Fruit fly (Drosophila melanogaster): ENCODE results near the gene rept.

The rept gene

DNA sequence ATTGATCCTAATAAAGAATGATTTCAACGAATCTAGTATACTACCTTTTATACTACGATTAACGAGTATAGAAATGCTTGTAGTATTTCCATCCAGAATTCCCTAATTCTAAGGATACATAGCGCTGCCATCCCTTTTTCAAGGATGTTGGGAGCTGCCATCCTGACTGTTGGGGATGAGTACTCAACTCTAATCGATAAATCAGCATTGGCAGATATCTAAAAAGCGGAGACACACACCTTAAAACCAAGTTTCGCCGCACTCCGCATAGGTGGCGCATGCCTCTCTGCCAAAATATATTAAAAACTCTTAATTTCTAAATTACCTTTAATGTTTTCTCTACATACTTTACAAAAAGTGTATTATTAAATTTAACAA lies 39.1 kb downstream of the rept start, which contains the start of gene fal (continued):
- TF ChIP-seq trem (tag; optimal IDR thresholded peaks at IDR 0.05), result peak; percentile 98
- no peak; the same call in 1 of the 2 replicates for TF ChIP-seq CG17328 (GFP tag; IDR thresholded peaks at IDR 0.05)
- peak; percentile 62 for TF ChIP-seq Hmr (GFP tag; optimal IDR thresholded peaks at IDR 0.05)
- no peak for TF ChIP-seq gsb (GFP tag; IDR thresholded peaks at IDR 0.05)
- TF ChIP-seq CG17612 (GFP tag; IDR thresholded peaks at IDR 0.05), result 0 out of 2 replicates have a peak, but pooled peaks have one; percentile 4
- TF ChIP-seq CG10654 (GFP tag; optimal IDR thresholded peaks at IDR 0.05), result peak; percentile 13
- no peak for TF ChIP-seq CG3838 (GFP tag; optimal IDR thresholded peaks at IDR 0.05)
- peak; percentile 79 for TF ChIP-seq Dref (GFP tag; IDR thresholded peaks at IDR 0.05)
- peak; percentile 35 for TF ChIP-seq CG15696 (tag; optimal IDR thresholded peaks at IDR 0.05)
- no peak for TF ChIP-seq pros (GFP tag; optimal IDR thresholded peaks at IDR 0.05)
- TF ChIP-seq CG6683 (GFP tag; optimal IDR thresholded peaks at IDR 0.05), result no peak
- peak; percentile 45 for TF ChIP-seq Hsf (GFP tag; optimal IDR thresholded peaks at IDR 0.05)
- TF ChIP-seq CG12236 (GFP tag; optimal IDR thresholded peaks at IDR 0.05), result no peak
- peak; percentile 59; the same call in 1 of the 2 replicates for TF ChIP-seq CG42726 (GFP tag; IDR thresholded peaks at IDR 0.05; ENCODE audit: partially characterized antibody)
- no peak for TF ChIP-seq sna (GFP tag; IDR thresholded peaks at IDR 0.05; ENCODE audit: partially characterized antibody)
- TF ChIP-seq chn (GFP tag; optimal IDR thresholded peaks at IDR 0.05), result peak; percentile 38
- no peak for TF ChIP-seq CG11723 (GFP tag; optimal IDR thresholded peaks at IDR 0.05)
- TF ChIP-seq CG8924 (tag; optimal IDR thresholded peaks at IDR 0.05), result no peak
- TF ChIP-seq CG10267 (tag; optimal IDR thresholded peaks at IDR 0.05), result peak; percentile 28
- peak; percentile 23; the same call in 1 of the 2 replicates for TF ChIP-seq inv (GFP tag; IDR thresholded peaks at IDR 0.05; ENCODE audit: partially characterized antibody)
- TF ChIP-seq CG8388 (GFP tag; optimal IDR thresholded peaks at IDR 0.05), result no peak
- TF ChIP-seq nerfin-2 (GFP tag; IDR thresholded peaks at IDR 0.05; ENCODE audit: partially characterized antibody), result 0 out of 2 replicates have a peak, but pooled peaks have one; percentile 17
- peak; percentile 20 for TF ChIP-seq Atf-2 (GFP tag; optimal IDR thresholded peaks at IDR 0.05)
- no peak for TF ChIP-seq toy (GFP tag; IDR thresholded peaks at IDR 0.05)
- TF ChIP-seq tio (GFP tag; optimal IDR thresholded peaks at IDR 0.05), result no peak
- no peak for TF ChIP-seq CG7987 (GFP tag; optimal IDR thresholded peaks at IDR 0.05)
- no peak for TF ChIP-seq Gsc (GFP tag; IDR thresholded peaks at IDR 0.05)
- TF ChIP-seq slou (GFP tag; optimal IDR thresholded peaks at IDR 0.05), result no peak
- TF ChIP-seq vnd (GFP tag; IDR thresholded peaks at IDR 0.05; ENCODE audit: partially characterized antibody), result no peak
- peak; percentile 36; the same call in 1 of the 2 replicates for TF ChIP-seq Xrp1 (GFP tag; IDR thresholded peaks at IDR 0.05)
- peak; percentile 46; the same call in 1 of the 2 replicates for TF ChIP-seq CG8765 (GFP tag; IDR thresholded peaks at IDR 0.05)
- 0 out of 3 replicates have a peak, but pooled peaks have one; percentile 26 for TF ChIP-seq Mrtf (GFP tag; IDR thresholded peaks at IDR 0.05)
- peak; percentile 79 for TF ChIP-seq CG8290 (GFP tag; optimal IDR thresholded peaks at IDR 0.05)
- TF ChIP-seq CG8290 (tag; optimal IDR thresholded peaks at IDR 0.05), result no peak
- no peak for TF ChIP-seq grau (tag; optimal IDR thresholded peaks at IDR 0.05)
- no peak for TF ChIP-seq kay (GFP tag; optimal IDR thresholded peaks at IDR 0.05)
- TF ChIP-seq CG13287 (GFP tag; IDR thresholded peaks at IDR 0.05; ENCODE audit: partially characterized antibody), result peak; percentile 67
- TF ChIP-seq zfh2 (GFP tag; optimal IDR thresholded peaks at IDR 0.05), result peak; percentile 28
- TF ChIP-seq ssp (GFP tag; IDR thresholded peaks at IDR 0.05), result peak; percentile 34
- TF ChIP-seq CG1603 (tag; optimal IDR thresholded peaks at IDR 0.05), result peak; percentile 43
- no peak for TF ChIP-seq CG12769 (tag; optimal IDR thresholded peaks at IDR 0.05)
- TF ChIP-seq Mad (GFP tag; optimal IDR thresholded peaks at IDR 0.05), result no peak
- TF ChIP-seq zen2 (GFP tag; IDR thresholded peaks at IDR 0.05; ENCODE audit: partially characterized antibody), result no peak
- TF ChIP-seq Gug (GFP tag; IDR thresholded peaks at IDR 0.05), result peak; percentile 9; the same call in 1 of the 4 replicates
- TF ChIP-seq bcd (GFP tag; optimal IDR thresholded peaks at IDR 0.05), result peak; percentile 11
- no peak for TF ChIP-seq CG31388 (GFP tag; optimal IDR thresholded peaks at IDR 0.05)
- no peak for TF ChIP-seq CG7786 (GFP tag; optimal IDR thresholded peaks at IDR 0.05)
- TF ChIP-seq Bgb (GFP tag; IDR thresholded peaks at IDR 0.05; ENCODE audit: partially characterized antibody), result peak; percentile 64
- TF ChIP-seq CG4424 (GFP tag; optimal IDR thresholded peaks at IDR 0.05), result peak; percentile 65
- peak in 1 of 2 experiments; percentile 35 for TF ChIP-seq chif (GFP tag; optimal IDR thresholded peaks at IDR 0.05)
- TF ChIP-seq CG3726 (GFP tag; IDR thresholded peaks at IDR 0.05), result no peak

All from whole organism, embryonic.